Worm (Caenorhabditis elegans) whole organism, L3 larva: ENCODE measurements around the gene F37H8.5.
A peak's percentile ranks its signal among the peaks of the same experiment; 100 is the strongest.

Experiments
- R02D3.7 ChIP-seq: fragments of 150-350 bp; optimal IDR thresholded peaks from 2 replicates; lab custom pipeline; 2014; ENCODE audit warnings: missing biosample characterization, missing genetic modification characterization
- ama-1 ChIP-seq: fragments of 150-350 bp; optimal IDR thresholded peaks from 2 replicates; lab custom pipeline; 2018
- ceh-16 ChIP-seq: sonication (generic microtip); optimal IDR thresholded peaks from 2 replicates; lab custom pipeline; 2017; ENCODE audit warnings: missing biosample characterization, missing genetic modification characterization
- ceh-28 ChIP-seq: fragments of 150-350 bp; optimal IDR thresholded peaks from 2 replicates; lab custom pipeline; 2014; ENCODE audit warnings: missing biosample characterization, missing genetic modification reagents, missing genetic modification characterization
- daf-12 ChIP-seq: fragments of 150-350 bp; optimal IDR thresholded peaks from 2 replicates; lab custom pipeline; 2014; ENCODE audit warnings: missing biosample characterization, missing genetic modification reagents, missing genetic modification characterization
- egl-5 ChIP-seq: fragments of 150-350 bp; optimal IDR thresholded peaks from 2 replicates; lab custom pipeline; 2017; ENCODE audit warnings: missing biosample characterization, missing genetic modification reagents, missing genetic modification characterization, inconsistent platforms
- elt-1 ChIP-seq: fragments of 150-350 bp; optimal IDR thresholded peaks from 2 replicates; lab custom pipeline; 2014; ENCODE audit warnings: missing biosample characterization, missing genetic modification characterization
- elt-2 ChIP-seq: sonication (generic microtip); optimal IDR thresholded peaks from 2 replicates; lab custom pipeline; 2016; ENCODE audit warnings: missing genetic modification reagents, mild to moderate bottlenecking, missing genetic modification characterization, missing compliant biosample characterization
- elt-3 ChIP-seq, 3 experiments: fragments of 150-350 bp in 1 of 3; sonication (generic microtip) in 2 of 3; optimal IDR thresholded peaks; 2 replicates in 2 of 3; 4 replicates in 1 of 3; lab custom pipeline; 2014 to 2017; ENCODE audit warnings: missing biosample characterization in 3 of 3, missing genetic modification characterization in 3 of 3
- fkh-2 ChIP-seq: fragments of 150-350 bp; optimal IDR thresholded peaks from 2 replicates; lab custom pipeline; 2014; ENCODE audit warnings: missing biosample characterization, missing genetic modification reagents, missing genetic modification characterization
- fos-1 ChIP-seq: fragments of 150-350 bp; optimal IDR thresholded peaks from 2 replicates; lab custom pipeline; 2014; ENCODE audit warnings: missing biosample characterization, missing genetic modification characterization
- hmg-11 ChIP-seq: sonication (generic microtip); optimal IDR thresholded peaks from 2 replicates; lab custom pipeline; 2016; ENCODE audit warnings: missing genetic modification characterization, missing compliant biosample characterization
- jun-1 ChIP-seq: fragments of 150-350 bp; optimal IDR thresholded peaks from 2 replicates; lab custom pipeline; 2014; ENCODE audit warnings: missing biosample characterization, missing genetic modification reagents, missing genetic modification characterization
- lin-15B ChIP-seq: fragments of 150-350 bp; optimal IDR thresholded peaks from 2 replicates; lab custom pipeline; 2014; ENCODE audit warnings: missing biosample characterization, missing genetic modification characterization
- lsy-12 ChIP-seq: sonication (generic microtip); optimal IDR thresholded peaks from 2 replicates; lab custom pipeline; 2016; ENCODE audit warnings: mild to moderate bottlenecking, missing genetic modification characterization, missing compliant biosample characterization
- nfya-1 ChIP-seq: sonication (generic microtip); optimal IDR thresholded peaks from 2 replicates; lab custom pipeline; 2017; ENCODE audit warnings: missing genetic modification characterization, mild to moderate bottlenecking, missing compliant biosample characterization, antibody characterized with exemption, moderate library complexity; ENCODE audit not compliant: insufficient read depth
- nhr-11 ChIP-seq: fragments of 150-350 bp; optimal IDR thresholded peaks from 2 replicates; lab custom pipeline; 2014; ENCODE audit warnings: missing biosample characterization, missing genetic modification characterization
- nhr-23 ChIP-seq: fragments of 150-350 bp; optimal IDR thresholded peaks from 2 replicates; lab custom pipeline; 2014; ENCODE audit warnings: missing biosample characterization, missing genetic modification reagents, missing genetic modification characterization
- nhr-25 ChIP-seq: sonication (generic microtip); optimal IDR thresholded peaks from 2 replicates; lab custom pipeline; 2017; ENCODE audit warnings: missing biosample characterization, missing genetic modification characterization
- nhr-28 ChIP-seq: fragments of 150-350 bp; optimal IDR thresholded peaks from 2 replicates; lab custom pipeline; 2014; ENCODE audit warnings: missing biosample characterization, missing genetic modification characterization
- nhr-43 ChIP-seq: sonication (generic microtip); optimal IDR thresholded peaks from 2 replicates; lab custom pipeline; 2016; ENCODE audit warnings: mild to moderate bottlenecking, missing genetic modification characterization, missing compliant biosample characterization; ENCODE audit not compliant: poor library complexity, severe bottlenecking
- nhr-67 ChIP-seq: fragments of 150-350 bp; optimal IDR thresholded peaks from 2 replicates; lab custom pipeline; 2014; ENCODE audit warnings: missing biosample characterization, missing genetic modification characterization
- pha-4 ChIP-seq: fragments of 150-350 bp; optimal IDR thresholded peaks from 2 replicates; lab custom pipeline; 2014; ENCODE audit warnings: missing biosample characterization, missing genetic modification reagents, missing genetic modification characterization
- pqm-1 ChIP-seq: fragments of 150-350 bp; optimal IDR thresholded peaks from 2 replicates; lab custom pipeline; 2017; ENCODE audit warnings: missing biosample characterization, missing genetic modification characterization, inconsistent platforms
- sea-2 ChIP-seq: fragments of 150-350 bp; sonication (generic microtip); optimal IDR thresholded peaks from 4 replicates; lab custom pipeline; 2014; ENCODE audit warnings: missing biosample characterization, missing genetic modification reagents, missing genetic modification characterization
- snpc-4 ChIP-seq: fragments of 150-350 bp; optimal IDR thresholded peaks from 2 replicates; lab custom pipeline; 2014; ENCODE audit warnings: missing biosample characterization, missing genetic modification characterization
- tbx-2 ChIP-seq: sonication (generic microtip); optimal IDR thresholded peaks from 2 replicates; lab custom pipeline; 2016; ENCODE audit warnings: mild to moderate bottlenecking, missing genetic modification characterization, missing compliant biosample characterization
- unc-39 ChIP-seq: sonication (generic microtip); optimal IDR thresholded peaks from 4 replicates; lab custom pipeline; 2017; ENCODE audit warnings: missing biosample characterization, missing genetic modification characterization
- unc-62 ChIP-seq: fragments of 150-350 bp; sonication (generic microtip); optimal IDR thresholded peaks from 4 replicates; lab custom pipeline; 2014; ENCODE audit warnings: missing biosample characterization, missing genetic modification reagents, missing genetic modification characterization
- ztf-11 ChIP-seq: fragments of 150-350 bp; optimal IDR thresholded peaks from 2 replicates; lab custom pipeline; 2014; ENCODE audit warnings: missing biosample characterization, missing genetic modification characterization
- ztf-4 ChIP-seq: fragments of 150-350 bp; optimal IDR thresholded peaks from 2 replicates; lab custom pipeline; 2014; ENCODE audit warnings: missing biosample characterization, missing genetic modification characterization

The F37H8.5 gene

DNA sequence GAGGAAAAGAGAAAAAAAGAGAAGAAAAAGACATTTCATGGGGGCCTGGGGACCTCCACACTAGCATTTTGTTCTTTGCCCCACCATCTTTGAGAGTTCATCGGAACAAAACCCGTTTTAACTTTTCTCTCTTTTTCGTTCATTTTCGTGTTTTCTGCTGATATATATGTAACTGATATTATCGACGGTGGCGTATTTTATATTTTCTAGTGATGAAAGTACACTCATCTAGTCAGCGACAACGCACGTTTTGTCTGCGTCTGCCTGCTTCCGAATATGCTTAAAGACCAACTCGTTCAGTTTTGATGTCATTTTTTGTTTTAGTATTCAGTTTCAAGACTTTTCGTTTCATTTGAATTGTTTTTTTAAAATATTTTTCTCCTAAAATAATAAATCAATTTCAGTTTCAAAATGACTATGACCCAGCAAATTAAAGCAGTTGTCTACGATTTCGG, 6.7 kb upstream of the F37H8.5 start, which contains the start of gene bigr-1:
TSS of gene bigr-1 (plus strand) at position 405 of the 455 bp plus-strand sequence.
- peak; percentile 61 for TF ChIP-seq elt-2
- no peak for TF ChIP-seq ama-1
- peak; percentile 73 for TF ChIP-seq pqm-1 (tag; lab: Kevin White, UChicago)
- TF ChIP-seq fos-1 (tag; lab: Kevin White, UChicago), result no peak
- TF ChIP-seq nhr-43 (tag; lab: Kevin White, UChicago), result peak; percentile 46
- peak; percentile 30 for TF ChIP-seq nfya-1 (tag; lab: Kevin White, UChicago)
- TF ChIP-seq, all 47 proteins: peak for 4

ce11 chrII:11184757-11185341, 3.2 kb upstream of the F37H8.5 start, which contains the start of gene lir-3:
Gene lir-3 (minus strand): TSS chrII:11184807.
- TF ChIP-seq egl-5 (peak; percentile 68), hmg-11 (tag; lab: Kevin White, UChicago) (peak; percentile 80), tbx-2 (tag; lab: Kevin White, UChicago) (no peak), nfya-1 (tag; lab: Kevin White, UChicago) (peak; percentile 69), nhr-67 (tag; lab: Kevin White, UChicago) (no peak), ceh-28 (tag; lab: Kevin White, UChicago) (peak; percentile 30), lin-15B (tag; lab: Kevin White, UChicago) (peak; percentile 46), snpc-4 (tag; lab: Kevin White, UChicago) (peak; percentile 21), R02D3.7 (tag; lab: Kevin White, UChicago) (no peak), nhr-28 (tag; lab: Kevin White, UChicago) (no peak), jun-1 (tag; lab: Kevin White, UChicago) (no peak), fos-1 (tag; lab: Kevin White, UChicago) (no peak), elt-2 (peak; percentile 10)
- TF ChIP-seq, all 47 proteins: peak for 7

ce11 chrII:11185728-11186127, 2.3 kb upstream of the F37H8.5 start, which contains the start of gene sfxn-1.2:
Gene sfxn-1.2 (plus strand): TSS chrII:11186028.
- TF ChIP-seq pha-4 (no peak), ceh-28 (tag; lab: Kevin White, UChicago) (no peak), nhr-11 (tag; lab: Kevin White, UChicago) (no peak), elt-1 (tag; lab: Kevin White, UChicago) (no peak), ceh-16 (tag; lab: Kevin White, UChicago) (no peak), fos-1 (tag; lab: Kevin White, UChicago) (no peak), sea-2 (no peak), lin-15B (tag; lab: Kevin White, UChicago) (no peak), unc-62 (no peak), nhr-67 (tag; lab: Kevin White, UChicago) (no peak)

ce11 chrII:11192488-11192887, 4.5 kb downstream of the F37H8.5 start:
- no peak for TF ChIP-seq unc-39 (tag; lab: Kevin White, UChicago)
- peak; percentile 38 for TF ChIP-seq elt-1 (tag; lab: Kevin White, UChicago)

- TF ChIP-seq daf-12, result no peak
- TF ChIP-seq nhr-25 (tag; lab: Kevin White, UChicago), result peak; percentile 21
These were observed 5.5 kb downstream of the F37H8.5 start for ce11 chrII:11193523-11193922.

DNA sequence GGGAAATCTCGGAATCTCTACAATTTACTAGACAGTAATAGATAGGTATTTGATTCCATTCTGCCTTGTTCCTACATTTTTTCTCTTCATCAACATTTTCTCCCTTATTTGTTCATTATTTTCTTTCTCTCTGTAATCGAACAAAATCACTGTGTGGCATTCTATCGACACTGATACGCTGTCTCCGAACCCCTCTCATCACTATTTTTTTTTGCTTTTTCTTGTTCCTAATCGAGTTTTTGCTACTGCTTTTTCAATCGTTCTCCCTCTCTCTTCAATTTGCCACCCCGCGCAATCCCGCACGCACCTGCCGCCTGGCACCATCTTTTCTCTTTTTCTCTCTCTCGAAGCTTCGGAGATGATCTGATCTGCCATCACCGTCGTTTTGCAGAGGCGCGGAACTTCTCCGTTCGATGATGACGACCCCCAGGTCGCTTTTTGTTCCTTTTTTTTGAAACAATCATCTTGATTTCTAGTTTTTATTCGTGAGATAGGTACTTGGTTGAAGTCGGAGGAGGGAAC, 12.3 kb downstream of the F37H8.5 start:
- no peak for TF ChIP-seq ztf-11 (tag; lab: Kevin White, UChicago)
- no peak for TF ChIP-seq fos-1 (tag; lab: Kevin White, UChicago)
- no peak for TF ChIP-seq nhr-43 (tag; lab: Kevin White, UChicago)
- TF ChIP-seq fkh-2 (tag; lab: Kevin White, UChicago), result no peak
- peak; percentile 30 for TF ChIP-seq elt-1 (tag; lab: Kevin White, UChicago)
- no peak for TF ChIP-seq nhr-67 (tag; lab: Kevin White, UChicago)
- TF ChIP-seq elt-3 (tag; optimal IDR thresholded peaks at IDR 0.05; lab: Kevin White, UChicago), result no peak
- peak; percentile 36 for TF ChIP-seq nhr-25 (tag; lab: Kevin White, UChicago)
- TF ChIP-seq nhr-23 (tag; lab: Kevin White, UChicago), result peak; percentile 27
- no peak for TF ChIP-seq ceh-16 (tag; lab: Kevin White, UChicago)
- no peak for TF ChIP-seq lsy-12
- TF ChIP-seq ztf-4, result no peak
